Fruit fly (Drosophila melanogaster) whole organism, wandering third instar larva: ENCODE measurements around the gene CG12984.

ENCODE experiments used
- Abd-B ChIP-seq: fragments of >200 bp; optimal IDR thresholded peaks from 2 replicates; lab custom pipeline; 2017; ENCODE audit warnings: missing biosample characterization, missing genetic modification characterization
- CG32264 ChIP-seq: fragments of 200-800 bp; sonication (Bioruptor generic); optimal IDR thresholded peaks from 2 replicates; lab custom pipeline; 2016; ENCODE audit warnings: missing biosample characterization, missing genetic modification characterization
- CrebA ChIP-seq: fragments of 200-800 bp; sonication (Bioruptor generic); optimal IDR thresholded peaks from 2 replicates; lab custom pipeline; 2016; ENCODE audit warnings: missing biosample characterization, mild to moderate bottlenecking, missing genetic modification characterization, borderline replicate concordance
- Dfd ChIP-seq: fragments of >200 bp; optimal IDR thresholded peaks from 2 replicates; lab custom pipeline; 2017; ENCODE audit warnings: missing biosample characterization, missing genetic modification characterization
- Dif ChIP-seq: fragments of 200-275, 200-300 bp; sonication (Bioruptor generic); optimal IDR thresholded peaks from 2 replicates; lab custom pipeline; 2018; ENCODE audit warnings: missing biosample characterization, missing genetic modification characterization; ENCODE audit not compliant: partially characterized antibody
- GATAd ChIP-seq: sonication (Bioruptor generic); optimal IDR thresholded peaks from 2 replicates; lab custom pipeline; 2016; ENCODE audit warnings: missing biosample characterization, missing genetic modification characterization
- HLH106 ChIP-seq: fragments of 200-800 bp; optimal IDR thresholded peaks from 3 replicates; lab custom pipeline; 2019; ENCODE audit warnings: missing biosample characterization, mild to moderate bottlenecking, missing genetic modification characterization, moderate library complexity
- Hnf4 ChIP-seq: fragments of 200-800 bp; sonication (Bioruptor generic); optimal IDR thresholded peaks from 2 replicates; lab custom pipeline; 2016; ENCODE audit warnings: missing biosample characterization, mild to moderate bottlenecking, missing genetic modification characterization
- Hr83 ChIP-seq: fragments of 200-300 bp; sonication (Bioruptor generic); optimal IDR thresholded peaks from 2 replicates; lab custom pipeline; 2016; ENCODE audit warnings: missing biosample characterization, mild to moderate bottlenecking, missing genetic modification characterization, moderate library complexity; ENCODE audit not compliant: poor library complexity, severe bottlenecking
- Jra ChIP-seq: sonication (Bioruptor generic); optimal IDR thresholded peaks from 2 replicates; lab custom pipeline; 2016; ENCODE audit warnings: missing biosample characterization, missing genetic modification characterization
- Mio ChIP-seq: sonication (Bioruptor generic); optimal IDR thresholded peaks from 2 replicates; lab custom pipeline; 2016; ENCODE audit warnings: missing biosample characterization, missing genetic modification characterization
- Myc ChIP-seq: fragments of >200 bp; optimal IDR thresholded peaks from 2 replicates; lab custom pipeline; 2017
- N ChIP-seq: fragments of >200 bp; optimal IDR thresholded peaks from 2 replicates; lab custom pipeline; 2018; ENCODE audit warnings: missing biosample characterization, missing external identifiers, missing genetic modification characterization
- OdsH ChIP-seq: fragments of 200-800 bp; sonication (Bioruptor generic); optimal IDR thresholded peaks from 2 replicates; lab custom pipeline; 2016; ENCODE audit warnings: missing biosample characterization, mild to moderate bottlenecking, missing genetic modification characterization
- Rel ChIP-seq, 2 experiments: fragments of 200-800 bp; sonication (Bioruptor generic) in 1 of 2; optimal IDR thresholded peaks; 2 replicates in 1 of 2; 3 replicates in 1 of 2; lab custom pipeline; 2016 to 2019; ENCODE audit warnings: mild to moderate bottlenecking in 2 of 2, missing biosample characterization in 2 of 2, missing genetic modification characterization in 2 of 2, moderate library complexity in 1 of 2
- Sp1 ChIP-seq: fragments of 200-800 bp; sonication (Bioruptor generic); optimal IDR thresholded peaks from 3 replicates; lab custom pipeline; 2019; ENCODE audit warnings: missing biosample characterization, mild to moderate bottlenecking, missing genetic modification characterization, moderate library complexity
- Vsx2 ChIP-seq: fragments of 200-300, 225-300 bp; sonication (Bioruptor generic); optimal IDR thresholded peaks from 2 replicates; lab custom pipeline; 2018; ENCODE audit warnings: missing biosample characterization, missing genetic modification characterization; ENCODE audit not compliant: partially characterized antibody
- br ChIP-seq: fragments of 200-800 bp; sonication (Bioruptor generic); optimal IDR thresholded peaks from 2 replicates; lab custom pipeline; 2016; ENCODE audit warnings: missing biosample characterization, missing genetic modification characterization
- brk ChIP-seq: fragments of 200-800 bp; sonication (Bioruptor generic); optimal IDR thresholded peaks from 2 replicates; lab custom pipeline; 2016; ENCODE audit warnings: missing biosample characterization, mild to moderate bottlenecking, missing genetic modification characterization
- dl ChIP-seq, 2 experiments: fragments of 175-275, 200-275 bp in 1 of 2; fragments of 200-275 bp in 1 of 2; sonication (Bioruptor generic); optimal IDR thresholded peaks; lab custom pipeline; 2018; ENCODE audit warnings: mild to moderate bottlenecking in 2 of 2, missing biosample characterization in 2 of 2, missing genetic modification characterization in 2 of 2, moderate library complexity in 2 of 2; ENCODE audit not compliant: partially characterized antibody in 2 of 2, insufficient read depth in 1 of 2
- dmrt93B ChIP-seq: fragments of 200-800 bp; sonication (Bioruptor generic); optimal IDR thresholded peaks from 2 replicates; lab custom pipeline; 2018; ENCODE audit warnings: missing biosample characterization, mild to moderate bottlenecking, missing genetic modification characterization
- dsf ChIP-seq: sonication (Bioruptor generic); optimal IDR thresholded peaks from 2 replicates; lab custom pipeline; 2016; ENCODE audit warnings: missing biosample characterization, missing genetic modification characterization, borderline replicate concordance
- ey ChIP-seq: fragments of 200-800 bp; sonication (Bioruptor generic); optimal IDR thresholded peaks from 2 replicates; lab custom pipeline; 2016; ENCODE audit warnings: missing biosample characterization, missing genetic modification characterization
- foxo ChIP-seq, 2 experiments: fragments of 200-800 bp; sonication (Bioruptor generic); optimal IDR thresholded peaks; 2 replicates in 1 of 2; 3 replicates in 1 of 2; lab custom pipeline; 2016 to 2017; ENCODE audit warnings: missing biosample characterization in 2 of 2, missing genetic modification characterization in 2 of 2
- fru ChIP-seq: fragments of 200-800 bp; sonication (Bioruptor generic); optimal IDR thresholded peaks from 3 replicates; lab custom pipeline; 2016; ENCODE audit warnings: missing biosample characterization, mild to moderate bottlenecking, missing genetic modification characterization
- h ChIP-seq: fragments of 200-800 bp; sonication (Bioruptor generic); optimal IDR thresholded peaks from 3 replicates; lab custom pipeline; 2016; ENCODE audit warnings: missing biosample characterization, mild to moderate bottlenecking, missing genetic modification characterization
- jim ChIP-seq: fragments of 175-275, 200-325 bp; sonication (Bioruptor generic); optimal IDR thresholded peaks from 2 replicates; lab custom pipeline; 2016; ENCODE audit warnings: missing biosample characterization, mild to moderate bottlenecking, missing genetic modification characterization
- lola ChIP-seq: fragments of >200 bp; optimal IDR thresholded peaks from 2 replicates; lab custom pipeline; 2017; ENCODE audit warnings: missing biosample characterization, missing genetic modification characterization
- pan ChIP-seq: fragments of >200 bp; optimal IDR thresholded peaks from 2 replicates; lab custom pipeline; 2017
- psq ChIP-seq: fragments of 200-800 bp; sonication (Bioruptor generic); optimal IDR thresholded peaks from 3 replicates; lab custom pipeline; 2017; ENCODE audit warnings: missing biosample characterization, mild to moderate bottlenecking, missing genetic modification characterization, moderate library complexity
- rgr ChIP-seq: fragments of 200-800 bp; sonication (Bioruptor generic); optimal IDR thresholded peaks from 3 replicates; lab custom pipeline; 2016; ENCODE audit warnings: missing biosample characterization, mild to moderate bottlenecking, missing genetic modification characterization
- sage ChIP-seq: fragments of 200-800 bp; sonication (Bioruptor generic); optimal IDR thresholded peaks from 2 replicates; lab custom pipeline; 2016; ENCODE audit warnings: missing biosample characterization, mild to moderate bottlenecking, missing genetic modification characterization
- sv ChIP-seq: fragments of 200-800 bp; sonication (Bioruptor generic); optimal IDR thresholded peaks from 3 replicates; lab custom pipeline; 2016; ENCODE audit warnings: missing biosample characterization, missing genetic modification characterization
- tai ChIP-seq: sonication (Bioruptor generic); optimal IDR thresholded peaks from 2 replicates; lab custom pipeline; 2016; ENCODE audit warnings: missing biosample characterization, missing genetic modification characterization
- usp ChIP-seq: fragments of >200 bp; optimal IDR thresholded peaks from 2 replicates; lab custom pipeline; 2017; ENCODE audit warnings: missing biosample characterization, missing genetic modification characterization
- woc ChIP-seq: sonication (Bioruptor generic); optimal IDR thresholded peaks from 2 replicates; lab custom pipeline; 2016; ENCODE audit warnings: missing biosample characterization, mild to moderate bottlenecking, missing genetic modification characterization

The CG12984 gene

DNA sequence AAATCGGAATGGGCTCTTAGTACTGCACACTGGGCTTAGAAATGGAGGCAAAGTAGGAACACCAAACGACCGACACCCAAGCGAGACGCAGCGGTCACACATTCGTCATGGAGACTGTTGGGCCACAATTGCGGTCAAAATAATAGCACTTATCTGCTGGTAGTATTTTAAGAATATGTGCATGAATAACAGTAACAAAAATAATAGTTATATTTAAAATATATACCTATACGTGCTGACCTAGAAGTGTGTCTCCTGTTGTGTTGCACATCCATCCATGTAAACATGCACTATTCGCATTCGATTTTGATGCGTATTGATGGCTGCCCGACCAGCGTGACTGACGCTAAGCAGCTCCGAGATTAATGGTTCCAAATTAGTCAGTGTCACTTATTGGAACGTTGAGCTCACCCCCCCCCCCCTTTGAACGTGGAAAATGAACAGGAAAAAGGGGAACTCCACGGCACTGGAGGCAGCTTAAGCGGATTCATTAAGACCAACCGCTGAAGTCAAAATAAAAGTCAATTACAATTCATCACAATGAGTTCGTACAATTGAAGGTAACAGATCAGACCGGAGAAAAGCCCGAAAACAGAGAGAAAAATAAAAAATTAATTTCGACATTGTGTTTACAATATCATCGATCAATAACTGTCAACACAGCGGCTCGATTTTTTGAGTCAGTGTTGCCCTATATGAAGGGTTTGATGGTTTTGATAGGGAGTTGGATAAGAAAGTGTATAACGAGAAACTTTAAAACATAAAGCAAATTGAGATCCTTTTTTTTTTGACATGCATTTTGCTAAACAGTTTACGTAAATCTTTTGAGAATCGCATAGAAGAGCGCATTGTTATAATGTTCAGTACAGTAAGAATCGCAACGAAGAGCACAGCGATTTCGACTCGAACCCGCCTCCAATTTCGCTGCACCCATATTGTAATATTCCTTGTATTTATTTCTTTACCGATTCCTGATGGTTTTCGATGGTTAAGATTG lies 38.6 kb upstream of the CG12984 start:
- TF ChIP-seq lola (GFP tag; lab: Kevin White, UChicago) (no peak), ey (GFP tag; lab: Kevin White, UChicago) (peak; percentile 13), CrebA (GFP tag; lab: Kevin White, UChicago) (no peak), Jra (GFP tag; lab: Kevin White, UChicago) (no peak), Hr83 (no peak), woc (GFP tag; lab: Kevin White, UChicago) (peak; percentile 32), Rel (GFP tag; optimal IDR thresholded peaks at IDR 0.05; lab: Kevin White, UChicago) (no peak), Rel (tag; optimal IDR thresholded peaks at IDR 0.05; lab: Kevin White, UChicago) (peak; percentile 62), foxo (GFP tag; optimal IDR thresholded peaks at IDR 0.05; lab: Kevin White, UChicago) (peak in 1 of 2 experiments; percentile 35), Myc (lab: Kevin White, UChicago) (no peak), dl (GFP tag; optimal IDR thresholded peaks at IDR 0.05; lab: Kevin White, UChicago; ENCODE audit: insufficient read depth in 1 of 2, partially characterized antibody in 2 of 2) (no peak), br (GFP tag; lab: Kevin White, UChicago) (peak; percentile 28), sage (GFP tag; lab: Kevin White, UChicago) (no peak), fru (peak; percentile 36), tai (GFP tag; lab: Kevin White, UChicago) (no peak), Sp1 (GFP tag; lab: Kevin White, UChicago) (no peak), GATAd (no peak), Vsx2 (no peak), Dfd (GFP tag; lab: Kevin White, UChicago) (no peak), Dif (GFP tag; lab: Kevin White, UChicago) (no peak), usp (no peak), psq (GFP tag; lab: Kevin White, UChicago) (peak; percentile 32), dmrt93B (GFP tag; lab: Kevin White, UChicago) (no peak), rgr (GFP tag; lab: Kevin White, UChicago) (peak; percentile 25), sv (GFP tag; lab: Kevin White, UChicago) (no peak), Abd-B (GFP tag; lab: Kevin White, UChicago) (no peak), h (GFP tag; lab: Kevin White, UChicago) (peak; percentile 23), jim (GFP tag; lab: Kevin White, UChicago) (no peak), brk (GFP tag; lab: Kevin White, UChicago) (no peak), Hnf4 (GFP tag; lab: Kevin White, UChicago) (no peak), HLH106 (tag; lab: Kevin White, UChicago) (no peak), OdsH (GFP tag; lab: Kevin White, UChicago) (no peak), pan (lab: Kevin White, UChicago) (no peak), dsf (GFP tag; lab: Kevin White, UChicago) (no peak), CG32264 (GFP tag; lab: Kevin White, UChicago) (no peak), Mio (GFP tag; lab: Kevin White, UChicago) (no peak)

DNA sequence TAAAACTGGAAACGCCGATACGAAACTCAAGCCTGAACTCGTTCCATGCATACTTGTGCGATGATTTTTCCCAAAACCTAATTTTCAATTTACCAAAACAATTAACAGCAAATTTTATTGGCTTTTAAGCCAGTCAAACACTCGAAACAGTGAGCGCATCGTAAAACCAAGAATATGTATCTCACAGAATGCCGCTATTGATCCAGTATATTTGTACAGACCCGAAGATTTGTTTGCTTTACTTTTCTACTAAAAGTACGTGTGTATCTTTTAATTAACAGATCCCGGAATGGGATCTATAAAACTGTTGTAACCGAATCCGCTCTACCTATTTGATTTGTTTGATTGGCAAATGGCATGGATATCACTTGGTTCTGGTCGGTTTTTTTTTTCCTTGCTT lies 37.4 kb upstream of the CG12984 start:
- no peak for TF ChIP-seq GATAd
- TF ChIP-seq brk (GFP tag; lab: Kevin White, UChicago), result no peak
- TF ChIP-seq woc (GFP tag; lab: Kevin White, UChicago), result no peak
- TF ChIP-seq sage (GFP tag; lab: Kevin White, UChicago), result no peak
- TF ChIP-seq Dif (GFP tag; lab: Kevin White, UChicago), result no peak
- TF ChIP-seq Hr83, result no peak
- no peak for TF ChIP-seq dsf (GFP tag; lab: Kevin White, UChicago)
- no peak for TF ChIP-seq CG32264 (GFP tag; lab: Kevin White, UChicago)
- TF ChIP-seq ey (GFP tag; lab: Kevin White, UChicago), result no peak
- no peak for TF ChIP-seq Hnf4 (GFP tag; lab: Kevin White, UChicago)
- TF ChIP-seq N, result no peak
- no peak for TF ChIP-seq Vsx2
- no peak for TF ChIP-seq OdsH (GFP tag; lab: Kevin White, UChicago)
- TF ChIP-seq Rel (GFP tag; optimal IDR thresholded peaks at IDR 0.05; lab: Kevin White, UChicago), result no peak
- no peak for TF ChIP-seq Rel (tag; optimal IDR thresholded peaks at IDR 0.05; lab: Kevin White, UChicago)
